Fruit fly (Drosophila melanogaster) S2 (cell line): Measurements from ENCODE around the gene vas.
A peak's percentile ranks its signal among the peaks of the same experiment; 100 is the strongest.

Experiments
- CG8478 ChIP-seq: fragments of >200 bp; optimal IDR thresholded peaks from 2 replicates; lab custom pipeline; 2018
- CTCF ChIP-seq, 2 experiments: fragments of >200 bp; optimal IDR thresholded peaks; 2 replicates each; lab custom pipeline; 2018

vas gene

DNA sequence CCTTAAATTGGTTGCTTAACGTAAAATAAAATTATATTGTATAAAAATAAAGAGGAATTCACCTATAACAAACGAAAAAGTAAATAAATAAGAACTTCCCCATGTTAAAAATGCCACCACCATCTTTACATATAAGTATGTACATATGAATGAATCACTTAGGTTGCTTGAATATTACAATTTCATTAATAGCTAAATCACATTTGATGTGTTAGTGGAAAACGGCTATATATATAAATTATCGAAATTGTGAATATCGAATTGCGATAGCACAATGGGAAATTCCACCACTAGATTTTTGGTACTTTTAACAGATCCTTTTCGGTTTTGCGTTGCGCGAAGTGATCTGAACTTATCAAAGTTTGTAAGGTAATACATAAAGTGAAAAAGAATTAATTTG, at the start of gene vas, which contains the start of gene solo:
vas (plus strand) TSS at position 289 of the 400 bp plus-strand sequence.
solo (plus strand) TSS at position 289 of the 400 bp plus-strand sequence.
- TF ChIP-seq CG8478 (no peak), CTCF (optimal IDR thresholded peaks at IDR 0.05; lab: Kevin White, UChicago) (no peak)

DNA sequence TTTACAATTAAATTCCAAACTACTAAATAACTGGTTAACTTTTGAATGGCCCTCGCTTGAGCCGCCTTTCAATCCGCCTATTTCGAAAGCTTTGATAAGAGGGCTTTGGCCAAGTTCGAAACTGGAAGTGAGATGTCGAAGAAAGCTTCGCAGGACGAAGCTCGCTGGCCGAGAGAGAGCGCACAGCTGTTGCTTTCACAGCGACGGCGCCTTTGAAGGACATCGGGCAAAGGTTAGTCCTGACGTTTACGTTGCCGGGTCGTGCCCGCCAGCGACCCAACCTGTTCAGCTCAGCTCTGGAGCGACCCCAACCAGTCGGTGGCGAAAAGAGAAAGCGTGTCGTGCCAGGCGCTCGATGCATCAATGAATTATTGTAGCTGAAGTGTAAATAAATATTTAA, 49.7 kb upstream of the vas start:
- TF ChIP-seq CTCF (optimal IDR thresholded peaks at IDR 0.05; lab: Kevin White, UChicago) (no peak), CG8478 (no peak)

- TF ChIP-seq CTCF (optimal IDR thresholded peaks at IDR 0.05; lab: Kevin White, UChicago) (no peak), CG8478 (no peak)
These were observed 47.9 kb upstream of the vas start for dm6 chr2L:15013523-15013922.

dm6 chr2L:15016031-15016430, 45.4 kb upstream of the vas start, which contains the start of gene GABA-B-R1:
Gene GABA-B-R1, plus strand, starts transcription at chr2L:15016331.
- TF ChIP-seq CTCF (optimal IDR thresholded peaks at IDR 0.05; lab: Kevin White, UChicago) (no peak), CG8478 (no peak)

- TF ChIP-seq CG8478 (no peak), CTCF (optimal IDR thresholded peaks at IDR 0.05; lab: Kevin White, UChicago) (no peak)
These were observed 34.9 kb upstream of the vas start, which contains the start of gene CG33310 for dm6 chr2L:15026582-15026981. Gene CG33310, plus strand, starts transcription at chr2L:15026882.

- TF ChIP-seq CTCF (optimal IDR thresholded peaks at IDR 0.05; lab: Kevin White, UChicago) (no peak), CG8478 (no peak)
These were observed 29.8 kb upstream of the vas start, which contains the start of gene CG31832 for dm6 chr2L:15031650-15032049. Gene CG31832, minus strand, starts transcription at chr2L:15031750.

DNA sequence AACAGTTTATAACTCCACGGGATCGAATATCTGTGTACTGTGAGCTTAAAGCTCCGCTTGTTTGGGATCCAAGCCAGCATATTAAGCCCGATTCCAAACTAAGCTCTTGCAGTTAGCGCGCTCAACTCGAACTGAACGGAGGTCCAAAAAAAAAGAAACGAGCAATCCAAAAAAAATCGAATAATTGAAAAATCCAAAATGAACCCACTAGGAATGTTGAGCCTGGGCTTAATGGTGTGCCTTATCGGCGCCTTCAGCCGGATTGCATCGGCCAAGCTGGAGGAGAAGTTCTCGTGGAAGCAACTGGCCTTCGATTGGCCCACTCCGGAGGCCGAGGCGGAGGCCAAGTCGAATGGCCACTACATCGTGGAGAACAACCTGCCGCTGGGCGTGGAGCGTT, 26.1 kb upstream of the vas start, which contains the start of gene yellow-c:
yellow-c (plus strand) TSS at position 29 of the 400 bp plus-strand sequence.
- TF ChIP-seq CTCF (optimal IDR thresholded peaks at IDR 0.05; lab: Kevin White, UChicago) = no peak
- TF ChIP-seq CG8478 = no peak

DNA sequence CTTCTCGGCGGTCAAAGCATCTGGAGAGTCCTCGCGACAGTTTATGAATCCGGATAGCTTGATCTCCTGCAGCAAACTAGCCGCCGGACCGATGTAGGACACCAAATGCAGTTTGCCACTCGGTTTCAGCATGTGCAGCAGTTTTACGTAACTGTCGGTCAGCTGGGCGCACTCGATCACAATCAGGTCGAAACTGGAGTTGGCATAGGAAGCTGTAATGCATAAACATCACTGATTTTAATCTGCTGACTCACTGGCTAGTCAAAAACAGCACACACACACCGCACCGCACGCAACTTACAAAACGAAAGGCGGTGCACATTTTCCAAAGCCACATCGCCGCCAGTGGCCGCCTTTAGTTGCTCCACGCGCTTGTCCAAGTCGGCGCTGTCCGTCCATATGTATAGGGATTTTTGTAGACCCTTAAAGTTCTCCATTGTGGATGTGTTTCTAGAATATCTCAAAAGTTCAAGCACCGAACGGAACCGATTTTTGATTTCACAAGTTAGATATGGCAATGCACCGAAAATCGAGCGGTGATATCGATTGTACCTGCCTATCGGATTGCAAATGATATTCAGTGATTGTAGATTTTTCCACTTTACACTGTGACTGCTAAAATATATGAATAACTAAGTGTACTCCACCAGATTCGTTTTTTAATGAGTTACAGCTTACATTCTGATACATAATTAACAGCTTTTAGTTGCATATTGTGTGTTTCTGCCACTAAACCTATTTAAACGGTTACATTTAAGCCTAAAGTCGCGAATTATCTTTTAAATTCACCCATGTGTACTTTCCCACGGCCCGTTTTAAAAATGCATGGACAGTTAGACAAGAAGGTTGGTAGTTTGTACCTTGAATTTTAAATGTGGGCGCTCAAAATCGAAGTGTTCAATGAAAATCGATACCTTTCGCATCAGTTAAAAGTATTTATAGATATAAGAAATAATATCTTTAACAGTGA, 22.8 kb upstream of the vas start, which contains the start of gene CIAPIN1:
CIAPIN1 (minus strand) TSS at position 523 of the 970 bp plus-strand sequence.
- TF ChIP-seq CTCF (optimal IDR thresholded peaks at IDR 0.05; lab: Kevin White, UChicago) = no peak
- TF ChIP-seq CG8478 = no peak

DNA sequence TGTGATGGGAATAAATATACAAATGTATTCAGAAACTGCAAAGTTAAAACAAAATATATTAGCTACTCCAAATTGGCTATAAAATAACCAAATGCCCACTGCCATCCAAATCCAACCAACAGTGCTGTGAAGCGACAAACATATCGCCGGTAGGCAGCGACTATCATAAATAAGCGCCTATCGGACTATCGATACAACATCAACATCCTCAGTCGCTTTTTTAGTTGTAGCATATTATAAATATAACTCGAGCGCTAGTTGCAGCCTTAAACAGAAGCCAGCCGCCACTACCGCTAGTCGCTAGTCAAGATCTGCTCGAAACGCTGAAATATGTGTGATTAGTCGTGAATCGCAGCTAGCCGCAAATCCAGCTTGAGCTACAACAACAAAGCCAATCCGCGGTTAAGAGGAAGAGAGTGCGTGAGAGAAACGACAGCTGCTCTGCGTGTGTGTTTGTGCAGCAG, 22.1 kb upstream of the vas start:
- no peak for TF ChIP-seq CG8478
- peak in 1 of 2 experiments; percentile 18 for TF ChIP-seq CTCF (optimal IDR thresholded peaks at IDR 0.05; lab: Kevin White, UChicago)

- TF ChIP-seq CTCF (optimal IDR thresholded peaks at IDR 0.05; lab: Kevin White, UChicago) (no peak), CG8478 (no peak)
These were observed 17.7 kb upstream of the vas start for dm6 chr2L:15043718-15044117.

DNA sequence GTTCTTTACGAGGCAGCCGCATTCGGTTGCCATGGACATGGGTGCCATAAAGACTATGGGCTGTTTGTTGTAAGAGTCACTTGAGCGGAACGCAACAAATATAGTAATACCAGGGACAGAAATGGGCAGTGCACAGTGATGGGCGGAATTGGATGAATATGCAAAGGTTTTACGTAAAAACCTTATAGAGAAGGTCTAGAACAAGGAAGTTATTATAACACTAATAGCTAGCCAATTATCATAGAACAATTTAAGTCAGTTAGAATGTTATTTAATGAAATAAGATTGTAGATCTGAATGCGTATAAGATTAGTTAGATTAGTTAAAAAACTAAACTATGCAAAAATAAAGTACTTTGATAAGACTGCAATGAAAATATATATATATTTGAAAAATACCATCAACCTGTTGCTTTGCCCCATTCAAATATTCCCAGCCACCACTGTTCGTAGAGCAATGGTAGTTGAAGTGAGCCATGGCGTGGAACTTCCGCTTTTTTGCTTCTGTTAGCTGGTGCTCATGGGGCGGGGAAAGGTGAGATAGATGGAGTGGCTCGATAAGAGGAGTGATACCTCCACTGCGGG, 8.6 kb upstream of the vas start:
- no peak for TF ChIP-seq CTCF (optimal IDR thresholded peaks at IDR 0.05; lab: Kevin White, UChicago)
- no peak for TF ChIP-seq CG8478

- TF ChIP-seq CG8478 (no peak), CTCF (optimal IDR thresholded peaks at IDR 0.05; lab: Kevin White, UChicago) (no peak)
These were observed 6.4 kb upstream of the vas start for dm6 chr2L:15055105-15055504.

dm6 chr2L:15056359-15057220, 4.9 kb upstream of the vas start:
- no peak for TF ChIP-seq CTCF (optimal IDR thresholded peaks at IDR 0.05; lab: Kevin White, UChicago)
- TF ChIP-seq CG8478 = no peak

DNA sequence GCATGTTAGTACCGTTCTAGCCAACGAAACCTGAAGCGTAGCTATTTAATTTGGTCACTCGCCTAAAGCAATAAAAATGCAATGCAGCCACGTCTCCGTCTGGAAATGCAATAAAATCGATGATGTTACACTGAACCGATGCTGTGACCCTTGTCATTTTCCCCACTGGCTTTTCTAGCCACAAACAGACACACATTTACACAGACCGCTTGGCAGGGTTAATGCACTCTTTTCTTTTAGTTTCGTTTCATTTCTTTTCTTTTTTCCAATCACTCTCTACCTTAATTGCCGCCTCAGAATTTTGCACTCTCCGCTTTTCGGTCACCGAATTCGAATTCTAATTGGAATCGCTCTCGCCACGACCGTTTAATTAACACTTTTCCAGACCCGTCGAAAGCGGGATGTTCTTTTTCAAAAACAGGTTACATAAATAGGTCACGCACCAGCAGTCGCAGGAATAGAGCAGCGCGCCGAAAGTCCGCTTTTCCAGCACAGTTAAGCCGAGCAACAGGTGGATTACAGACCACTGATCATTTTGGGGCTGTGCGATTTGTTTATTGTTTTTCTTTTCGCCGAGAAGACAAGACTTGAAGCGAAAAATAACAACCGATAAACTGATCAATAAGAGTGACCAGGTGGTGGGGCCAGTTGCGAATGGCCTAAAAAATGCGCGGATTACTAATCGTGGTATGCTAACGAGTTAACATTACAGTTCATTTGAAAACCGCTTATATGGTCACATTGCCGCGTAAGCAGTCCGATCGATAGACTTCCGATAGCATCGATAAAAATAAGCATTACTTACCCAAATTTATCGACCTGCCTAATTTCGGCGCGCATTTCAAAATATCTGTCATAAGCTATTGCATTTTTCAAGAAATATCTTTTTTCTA, 4.0 kb upstream of the vas start, which contains the start of gene ck:
ck (minus strand) TSS at position 638 of the 893 bp plus-strand sequence.
- peak; percentile 14 to 24 for TF ChIP-seq CTCF (optimal IDR thresholded peaks at IDR 0.05; lab: Kevin White, UChicago)
- TF ChIP-seq CG8478 = no peak
